Fruit fly (Drosophila melanogaster) whole organism, wandering third instar larva: ENCODE data around the gene mRpL17.

Experiments
- GATAd ChIP-seq: sonication (Bioruptor generic); optimal IDR thresholded peaks from 2 replicates; lab custom pipeline; 2016; ENCODE audit warnings: missing biosample characterization, missing genetic modification characterization
- Hnf4 ChIP-seq: fragments of 200-800 bp; sonication (Bioruptor generic); optimal IDR thresholded peaks from 2 replicates; lab custom pipeline; 2016; ENCODE audit warnings: missing biosample characterization, mild to moderate bottlenecking, missing genetic modification characterization
- brk ChIP-seq: fragments of 200-800 bp; sonication (Bioruptor generic); optimal IDR thresholded peaks from 2 replicates; lab custom pipeline; 2016; ENCODE audit warnings: missing biosample characterization, mild to moderate bottlenecking, missing genetic modification characterization
- foxo ChIP-seq, 2 experiments: fragments of 200-800 bp; sonication (Bioruptor generic); optimal IDR thresholded peaks; 2 replicates in 1 of 2; 3 replicates in 1 of 2; lab custom pipeline; 2016 to 2017; ENCODE audit warnings: missing biosample characterization in 2 of 2, missing genetic modification characterization in 2 of 2
- psq ChIP-seq: fragments of 200-800 bp; sonication (Bioruptor generic); optimal IDR thresholded peaks from 3 replicates; lab custom pipeline; 2017; ENCODE audit warnings: missing biosample characterization, mild to moderate bottlenecking, missing genetic modification characterization, moderate library complexity

- no peak for TF ChIP-seq Hnf4 (GFP tag; lab: Kevin White, UChicago)
- TF ChIP-seq foxo (GFP tag; optimal IDR thresholded peaks at IDR 0.05; lab: Kevin White, UChicago): no peak
- TF ChIP-seq GATAd (GFP tag; lab: Kevin White, UChicago): no peak
- TF ChIP-seq psq (GFP tag; lab: Kevin White, UChicago): no peak
- TF ChIP-seq brk (GFP tag; lab: Kevin White, UChicago): no peak
Measured at dm6 chr3L:216325-216724, 48.3 kb upstream of the mRpL17 start, which contains the start of gene Kaz1-ORFB.
